Worm (Caenorhabditis elegans) whole organism, midembryonic: ENCODE results near the gene pqn-48.

ENCODE experiments used
- T22C8.4 ChIP-seq: fragments of 200-800 bp; sonication (Bioruptor generic); IDR thresholded peaks from 2 replicates; pipeline ENCODE4 v1.3.6; 2022; ENCODE audit warnings: missing genetic modification characterization, missing compliant biosample characterization
- cog-1 ChIP-seq: sonication (generic microtip); optimal IDR thresholded peaks from 2 replicates; lab custom pipeline; 2016; ENCODE audit warnings: missing genetic modification characterization, missing compliant biosample characterization
- flt-1 ChIP-seq: fragments of 200-800 bp; sonication (Bioruptor generic); IDR thresholded peaks from 2 replicates; pipeline ENCODE4 v1.3.6; 2022; ENCODE audit warnings: missing genetic modification characterization, missing compliant biosample characterization
- ztf-23 ChIP-seq: fragments of 200-800 bp; sonication (Bioruptor generic); IDR thresholded peaks from 2 replicates; pipeline ENCODE4 v1.3.6; 2022; ENCODE audit warnings: missing genetic modification reagents, missing genetic modification characterization, missing compliant biosample characterization

DNA sequence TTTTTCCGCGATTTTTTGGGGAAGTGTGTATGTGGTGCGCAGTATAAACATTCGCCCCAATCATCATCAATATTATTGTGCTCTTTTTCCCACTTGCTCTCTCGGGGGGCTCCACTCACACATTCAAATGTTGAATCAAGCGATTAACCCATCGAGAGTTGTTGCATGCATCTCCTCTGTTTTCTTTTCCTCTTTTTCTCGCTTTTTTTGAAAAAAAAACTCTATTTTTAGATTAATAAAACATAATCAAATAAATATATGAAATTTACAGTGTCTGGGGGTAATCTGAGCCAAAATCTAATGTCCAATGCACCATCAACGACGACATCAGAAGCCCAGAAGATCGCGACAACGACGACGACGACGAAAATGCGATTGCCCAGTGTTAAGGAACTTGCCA, 34.1 kb upstream of the pqn-48 start, which contains the start of gene ephx-1:
- no peak for TF ChIP-seq cog-1 (tag; lab: Kevin White, UChicago)
- no peak for TF ChIP-seq flt-1 (GFP tag; lab: Robert Waterston, UW)
- no peak for TF ChIP-seq T22C8.4 (GFP tag; lab: Robert Waterston, UW)
- no peak for TF ChIP-seq ztf-23
